Worm (Caenorhabditis elegans) whole organism, young adult: ENCODE measurements around the gene F10G7.10.

Experiments
- B0019.2 ChIP-seq: fragments of 200-800 bp; sonication (Bioruptor generic); conservative IDR thresholded peaks from 2 replicates; pipeline ENCODE4 v1.3.6; 2022; ENCODE audit warnings: missing genetic modification reagents, missing genetic modification characterization, missing compliant biosample characterization
- C17E4.6 ChIP-seq: fragments of 200-800 bp; sonication (Bioruptor generic); IDR thresholded peaks from 2 replicates; pipeline ENCODE4 v1.3.6; 2022; ENCODE audit warnings: missing genetic modification reagents, missing genetic modification characterization, missing compliant biosample characterization
- F23B12.7 ChIP-seq: sonication (generic microtip); optimal IDR thresholded peaks from 2 replicates; lab custom pipeline; 2017; ENCODE audit warnings: missing genetic modification characterization, mild to moderate bottlenecking, missing compliant biosample characterization, antibody characterized with exemption, moderate library complexity; ENCODE audit not compliant: insufficient read depth
- F33H1.4 ChIP-seq: fragments of 200-800 bp; sonication (Bioruptor generic); IDR thresholded peaks from 2 replicates; pipeline ENCODE4 v1.3.6; 2022; ENCODE audit warnings: missing genetic modification reagents, missing genetic modification characterization, missing compliant biosample characterization
- F55B11.4 ChIP-seq: sonication (generic microtip); optimal IDR thresholded peaks from 2 replicates; lab custom pipeline; 2016; ENCODE audit warnings: missing compliant biosample characterization, missing genetic modification characterization, borderline replicate concordance; ENCODE audit not compliant: insufficient read depth
- Y53F4B.3 ChIP-seq: fragments of 200-800 bp; sonication (Bioruptor generic); IDR thresholded peaks from 2 replicates; pipeline ENCODE4 v1.3.6; 2022; ENCODE audit warnings: missing genetic modification reagents, missing genetic modification characterization, missing compliant biosample characterization
- Y67H2A.10 ChIP-seq: fragments of 200-800 bp; sonication (Bioruptor generic); conservative IDR thresholded peaks from 2 replicates; pipeline ENCODE4 v1.3.6; 2022; ENCODE audit warnings: missing genetic modification reagents, missing genetic modification characterization, missing compliant biosample characterization
- akir-1 ChIP-seq: fragments of 200-800 bp; sonication (Bioruptor generic); optimal IDR thresholded peaks from 2 replicates; lab custom pipeline; 2018; ENCODE audit warnings: mild to moderate bottlenecking, missing genetic modification characterization, moderate library complexity, missing compliant biosample characterization
- ama-1 ChIP-seq, 3 experiments: fragments of 150-350 bp in 1 of 3; sonication (generic microtip) in 2 of 3; optimal IDR thresholded peaks; 2 replicates each; lab custom pipeline; 2014 to 2018; ENCODE audit warnings: missing biosample characterization in 2 of 3, missing genetic modification characterization in 2 of 3, missing genetic modification reagents in 2 of 3
- aptf-3 ChIP-seq: fragments of 200-800 bp; sonication (Bioruptor generic); IDR thresholded peaks from 2 replicates; pipeline ENCODE4 v1.3.6; 2022; ENCODE audit warnings: missing genetic modification characterization, missing compliant biosample characterization
- attf-5 ChIP-seq: fragments of 200-800 bp; sonication (Bioruptor generic); optimal IDR thresholded peaks from 2 replicates; lab custom pipeline; 2018; ENCODE audit warnings: mild to moderate bottlenecking, missing genetic modification characterization, missing compliant biosample characterization
- bed-2 ChIP-seq: fragments of 200-800 bp; sonication (Bioruptor generic); IDR thresholded peaks from 2 replicates; pipeline ENCODE4 v1.3.6; 2022; ENCODE audit warnings: missing genetic modification reagents, missing genetic modification characterization, missing compliant biosample characterization
- cebp-2 ChIP-seq: fragments of 200-800 bp; sonication (Bioruptor generic); IDR thresholded peaks from 2 replicates; pipeline ENCODE4 v1.3.6; 2022; ENCODE audit warnings: missing genetic modification characterization, missing compliant biosample characterization
- ceh-58 ChIP-seq: fragments of 200-800 bp; sonication (Bioruptor generic); IDR thresholded peaks from 2 replicates; pipeline ENCODE4 v1.3.6; 2022; ENCODE audit warnings: missing genetic modification characterization, missing compliant biosample characterization
- ceh-91 ChIP-seq: fragments of 200-800 bp; sonication (Bioruptor generic); IDR thresholded peaks from 2 replicates; pipeline ENCODE4 v1.3.6; 2022; ENCODE audit warnings: missing genetic modification reagents, missing genetic modification characterization, missing compliant biosample characterization
- chd-7 ChIP-seq: sonication (generic microtip); optimal IDR thresholded peaks from 2 replicates; lab custom pipeline; 2016; ENCODE audit warnings: mild to moderate bottlenecking, missing genetic modification characterization, moderate library complexity, missing compliant biosample characterization
- dpl-1 ChIP-seq: fragments of 150-350 bp; optimal IDR thresholded peaks from 2 replicates; lab custom pipeline; 2014; ENCODE audit warnings: missing biosample characterization, missing genetic modification reagents, missing genetic modification characterization
- efl-1 ChIP-seq: fragments of 150-350 bp; optimal IDR thresholded peaks from 2 replicates; lab custom pipeline; 2014; ENCODE audit warnings: missing biosample characterization, missing genetic modification reagents, missing genetic modification characterization
- egl-44 ChIP-seq: fragments of 200-800 bp; sonication (Bioruptor generic); IDR thresholded peaks from 2 replicates; pipeline ENCODE4 v1.3.6; 2022; ENCODE audit warnings: missing genetic modification reagents, missing genetic modification characterization, missing compliant biosample characterization
- ekl-4 ChIP-seq: fragments of 200-800 bp; sonication (Bioruptor generic); IDR thresholded peaks from 2 replicates; pipeline ENCODE4 v1.3.6; 2022; ENCODE audit warnings: missing genetic modification reagents, missing genetic modification characterization, missing compliant biosample characterization
- ets-4 ChIP-seq: fragments of 200-800 bp; sonication (Bioruptor generic); optimal IDR thresholded peaks from 2 replicates; lab custom pipeline; 2018; ENCODE audit warnings: mild to moderate bottlenecking, missing genetic modification characterization, missing compliant biosample characterization
- gei-17 ChIP-seq: fragments of 200-800 bp; sonication (Bioruptor generic); optimal IDR thresholded peaks from 2 replicates; lab custom pipeline; 2018; ENCODE audit warnings: mild to moderate bottlenecking, missing genetic modification characterization, missing compliant biosample characterization
- hlh-12 ChIP-seq: sonication (generic microtip); optimal IDR thresholded peaks from 2 replicates; lab custom pipeline; 2016; ENCODE audit warnings: missing genetic modification characterization, missing compliant biosample characterization
- hmg-1.2 ChIP-seq: fragments of 200-800 bp; sonication (Bioruptor generic); IDR thresholded peaks from 2 replicates; pipeline ENCODE4 v1.3.6; 2022; ENCODE audit warnings: missing genetic modification reagents, missing genetic modification characterization, missing compliant biosample characterization
- hrde-1 ChIP-seq: sonication (generic microtip); optimal IDR thresholded peaks from 2 replicates; lab custom pipeline; 2016; ENCODE audit warnings: missing genetic modification characterization, mild to moderate bottlenecking, missing compliant biosample characterization, moderate library complexity, missing genotype, missing genetic modification reagents, borderline replicate concordance
- let-607 ChIP-seq, 2 experiments: fragments of 200-800 bp in 1 of 2; sonication (Bioruptor generic) in 1 of 2; sonication (generic microtip) in 1 of 2; optimal IDR thresholded peaks; 2 replicates each; lab custom pipeline; 2016 to 2018; ENCODE audit warnings: mild to moderate bottlenecking in 2 of 2, missing compliant biosample characterization in 2 of 2, missing genetic modification characterization in 2 of 2, moderate library complexity in 2 of 2, missing genotype in 1 of 2
- lin-35 ChIP-seq, 3 experiments: fragments of 150-350 bp in 2 of 3; sonication (generic microtip) in 1 of 3; optimal IDR thresholded peaks; 2 replicates each; lab custom pipeline; 2014 to 2018; ENCODE audit warnings: missing biosample characterization in 3 of 3, missing genetic modification characterization in 3 of 3, missing genetic modification reagents in 3 of 3
- lin-40 ChIP-seq: sonication (generic microtip); optimal IDR thresholded peaks from 2 replicates; lab custom pipeline; 2016; ENCODE audit warnings: missing genetic modification characterization, mild to moderate bottlenecking, missing compliant biosample characterization, missing genotype, missing genetic modification reagents
- madf-6 ChIP-seq: fragments of 200-800 bp; sonication (Bioruptor generic); IDR thresholded peaks from 2 replicates; pipeline ENCODE4 v1.3.6; 2022; ENCODE audit warnings: missing genetic modification reagents, missing genetic modification characterization, missing compliant biosample characterization
- mel-28 ChIP-seq: sonication (generic microtip); optimal IDR thresholded peaks from 2 replicates; lab custom pipeline; 2016; ENCODE audit warnings: borderline replicate concordance, mild to moderate bottlenecking, missing genetic modification characterization, missing compliant biosample characterization
- nhr-80 ChIP-seq: sonication (generic microtip); optimal IDR thresholded peaks from 2 replicates; lab custom pipeline; 2016; ENCODE audit warnings: missing genetic modification characterization, missing compliant biosample characterization
- pha-4 ChIP-seq: fragments of 150-350 bp; sonication (generic microtip); optimal IDR thresholded peaks from 2 replicates; lab custom pipeline; 2014; ENCODE audit warnings: missing biosample characterization, missing genetic modification reagents, missing genetic modification characterization
- rec-8 ChIP-seq, 2 experiments: sonication (generic microtip); optimal IDR thresholded peaks; 2 replicates each; lab custom pipeline; 2016; ENCODE audit warnings: mild to moderate bottlenecking in 2 of 2, missing genetic modification characterization in 2 of 2, missing genetic modification reagents in 2 of 2, missing genotype in 2 of 2, missing biosample characterization in 1 of 2, missing compliant biosample characterization in 1 of 2, moderate library complexity in 1 of 2
- repo-1 ChIP-seq: sonication (generic microtip); optimal IDR thresholded peaks from 2 replicates; lab custom pipeline; 2017; ENCODE audit warnings: mild to moderate bottlenecking, missing genetic modification characterization, missing compliant biosample characterization
- sdz-38 ChIP-seq: sonication (generic microtip); optimal IDR thresholded peaks from 2 replicates; lab custom pipeline; 2016; ENCODE audit warnings: missing genotype, missing genetic modification characterization, missing compliant biosample characterization
- snpc-3.4 ChIP-seq: sonication (generic microtip); optimal IDR thresholded peaks from 2 replicates; lab custom pipeline; 2017; ENCODE audit warnings: missing genetic modification characterization, mild to moderate bottlenecking, missing compliant biosample characterization, antibody characterized with exemption, moderate library complexity, missing genotype, missing genetic modification reagents
- snpc-4 ChIP-seq, 5 experiments: fragments of 150-350 bp in 1 of 5; sonication (generic microtip) in 4 of 5; optimal IDR thresholded peaks; 2 replicates each; lab custom pipeline; 2014 to 2018; ENCODE audit warnings: missing genetic modification characterization in 5 of 5, missing biosample characterization in 3 of 5, antibody characterized with exemption in 2 of 5, mild to moderate bottlenecking in 2 of 5, missing compliant biosample characterization in 2 of 5, missing genotype in 2 of 5, moderate library complexity in 2 of 5, missing genetic modification reagents in 1 of 5
- somi-1 ChIP-seq: fragments of 200-800 bp; sonication (Bioruptor generic); optimal IDR thresholded peaks from 2 replicates; lab custom pipeline; 2018; ENCODE audit warnings: mild to moderate bottlenecking, missing genetic modification characterization, missing compliant biosample characterization
- tbp1 ChIP-seq: fragments of 200-800 bp; sonication (Bioruptor generic); optimal IDR thresholded peaks from 2 replicates; lab custom pipeline; 2018; ENCODE audit warnings: mild to moderate bottlenecking, missing genetic modification characterization, missing compliant biosample characterization
- tlf-1 ChIP-seq: fragments of 200-800 bp; sonication (Bioruptor generic); optimal IDR thresholded peaks from 2 replicates; lab custom pipeline; 2018; ENCODE audit warnings: mild to moderate bottlenecking, missing genetic modification characterization, missing compliant biosample characterization
- unc-130 ChIP-seq: sonication (generic microtip); optimal IDR thresholded peaks from 2 replicates; lab custom pipeline; 2016; ENCODE audit warnings: missing genetic modification reagents, missing genetic modification characterization, missing compliant biosample characterization
- ztf-22 ChIP-seq: fragments of 200-800 bp; sonication (Bioruptor generic); optimal IDR thresholded peaks from 2 replicates; lab custom pipeline; 2018; ENCODE audit warnings: mild to moderate bottlenecking, missing genetic modification characterization, moderate library complexity, missing compliant biosample characterization
- ztf-3 ChIP-seq: fragments of 200-800 bp; sonication (Bioruptor generic); optimal IDR thresholded peaks from 2 replicates; lab custom pipeline; 2018; ENCODE audit warnings: mild to moderate bottlenecking, missing genetic modification characterization, missing compliant biosample characterization

F10G7.10 gene

DNA sequence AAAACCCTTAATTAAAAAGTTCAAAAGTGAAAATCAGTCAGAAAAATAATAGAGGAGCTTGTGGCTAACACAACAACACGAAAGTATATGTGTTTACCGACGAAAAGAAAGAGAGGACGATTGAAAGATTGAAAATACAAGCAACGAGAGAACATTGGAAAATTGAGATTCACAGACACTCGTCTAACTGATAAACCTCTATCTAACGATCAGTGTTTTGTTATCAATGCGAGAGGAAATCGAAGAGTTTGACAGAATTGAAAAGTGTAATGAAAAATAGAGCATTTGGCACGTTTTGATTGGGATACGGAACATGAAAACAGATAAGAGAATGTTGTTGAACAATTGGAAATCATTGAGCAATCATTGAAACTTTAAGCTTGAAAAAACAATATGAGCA is 2.6 kb upstream of the F10G7.10 start:
- peak; percentile 94 for TF ChIP-seq nhr-80 (tag; lab: Kevin White, UChicago)
- peak; percentile 40 for TF ChIP-seq pha-4 (tag; lab: Kevin White, UChicago)
- no peak for TF ChIP-seq chd-7 (tag; lab: Kevin White, UChicago)
- no peak for TF ChIP-seq ceh-91 (GFP tag; lab: Robert Waterston, UW)
- TF ChIP-seq hmg-1.2 (GFP tag; lab: Robert Waterston, UW) = peak; percentile 53; the same call in 1 of the 2 replicates
- TF ChIP-seq somi-1 (GFP tag; lab: Kevin White, UChicago) = no peak
- no peak for TF ChIP-seq lin-35 (GFP tag; optimal IDR thresholded peaks at IDR 0.05; lab: Kevin White, UChicago)
- TF ChIP-seq tlf-1 (GFP tag; lab: Kevin White, UChicago) = peak; percentile 8
- TF ChIP-seq snpc-4 (GFP tag; optimal IDR thresholded peaks at IDR 0.05; lab: Kevin White, UChicago) = no peak
- TF ChIP-seq snpc-4 (tag; optimal IDR thresholded peaks at IDR 0.05; lab: Kevin White, UChicago) = no peak
- peak; percentile 50 for TF ChIP-seq ets-4 (GFP tag; lab: Kevin White, UChicago)
- TF ChIP-seq tbp1 (GFP tag; lab: Kevin White, UChicago) = peak; percentile 19
- TF ChIP-seq F33H1.4 = no peak
- peak; percentile 27 for TF ChIP-seq lin-40
- TF ChIP-seq attf-5 (GFP tag; lab: Kevin White, UChicago) = peak; percentile 17
- peak in 1 of 2 experiments; percentile 54 for TF ChIP-seq let-607 (tag; optimal IDR thresholded peaks at IDR 0.05; lab: Kevin White, UChicago)
- TF ChIP-seq, all 124 proteins: peak for 9

DNA sequence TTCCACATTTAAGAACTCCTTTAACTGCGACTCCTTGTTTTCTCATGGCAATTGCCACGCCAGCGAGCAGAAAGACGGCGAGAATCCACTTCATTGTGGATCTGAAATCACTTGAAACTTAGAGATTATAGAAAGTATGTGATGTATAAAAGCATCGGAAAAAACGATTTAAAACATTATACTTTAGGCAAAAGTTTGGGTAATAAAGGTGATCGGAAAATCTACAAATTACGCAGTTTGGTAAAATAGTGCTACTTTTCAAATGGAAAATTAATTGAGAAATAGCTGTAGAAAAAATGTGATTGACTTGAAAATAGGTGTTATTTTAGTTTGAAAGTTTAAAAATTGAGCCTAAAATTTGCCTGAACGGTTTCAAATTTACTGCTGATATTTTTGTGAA is 1.7 kb upstream of the F10G7.10 start, which contains the start of gene ttr-41:
TSS of gene ttr-41 (minus strand) at position 101 of the 400 bp plus-strand sequence.
- TF ChIP-seq B0019.2 (GFP tag; lab: Robert Waterston, UW) (no peak), ekl-4 (GFP tag; lab: Robert Waterston, UW) (no peak), snpc-3.4 (no peak), F23B12.7 (tag; lab: Kevin White, UChicago) (no peak), aptf-3 (GFP tag; lab: Robert Waterston, UW) (no peak), sdz-38 (no peak), bed-2 (GFP tag; lab: Robert Waterston, UW) (no peak), F55B11.4 (tag; lab: Kevin White, UChicago) (no peak), C17E4.6 (GFP tag; lab: Robert Waterston, UW) (no peak), ceh-58 (GFP tag; lab: Robert Waterston, UW) (no peak), cebp-2 (GFP tag; lab: Robert Waterston, UW) (no peak), ztf-3 (no peak), egl-44 (GFP tag; lab: Robert Waterston, UW) (no peak), Y53F4B.3 (GFP tag; lab: Robert Waterston, UW) (no peak), gei-17 (GFP tag; lab: Kevin White, UChicago) (no peak), repo-1 (tag; lab: Kevin White, UChicago) (no peak), F33H1.4 (no peak), hlh-12 (no peak), rec-8 (tag; optimal IDR thresholded peaks at IDR 0.05; lab: Kevin White, UChicago) (no peak), akir-1 (no peak)

DNA sequence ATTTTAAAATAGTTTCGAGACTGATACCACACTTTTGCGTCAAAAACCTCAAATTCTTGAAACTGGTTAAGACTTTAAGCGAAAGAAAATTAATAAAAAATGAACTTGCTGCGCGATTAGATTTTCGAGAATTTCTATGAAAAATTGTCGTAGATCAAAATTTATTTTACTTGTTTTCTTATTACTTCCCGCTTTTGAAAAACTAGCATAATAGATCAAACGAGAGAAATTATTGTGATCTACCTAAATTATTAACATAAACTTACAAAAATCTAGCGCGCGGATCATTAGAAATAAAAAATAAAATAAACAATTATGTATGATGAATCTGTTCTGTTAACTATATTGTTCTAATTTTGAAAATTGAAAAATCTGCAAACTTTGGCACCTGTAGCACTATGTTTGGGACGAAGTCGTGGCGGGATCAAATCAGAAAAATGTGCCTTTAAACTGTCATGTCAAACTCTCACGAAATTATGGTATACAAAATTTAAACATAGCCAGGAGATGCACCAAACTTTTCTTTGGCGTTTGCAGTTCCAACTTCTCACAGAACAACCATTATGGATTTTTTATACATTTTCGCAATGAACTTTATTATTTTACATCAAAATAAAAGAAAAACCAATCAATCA is 803 bp upstream of the F10G7.10 start:
- TF ChIP-seq ztf-22 (no peak), madf-6 (GFP tag; lab: Robert Waterston, UW) (peak; percentile 86; the same call in 1 of the 2 replicates), efl-1 (GFP tag; lab: Kevin White, UChicago) (peak; percentile 76), chd-7 (tag; lab: Kevin White, UChicago) (no peak), unc-130 (GFP tag; lab: Kevin White, UChicago) (peak; percentile 3), hrde-1 (tag; lab: Kevin White, UChicago) (no peak), dpl-1 (GFP tag; lab: Kevin White, UChicago) (peak; percentile 33), Y67H2A.10 (no peak), mel-28 (tag; lab: Kevin White, UChicago) (no peak), F55B11.4 (tag; lab: Kevin White, UChicago) (no peak), lin-35 (GFP tag; optimal IDR thresholded peaks at IDR 0.05; lab: Kevin White, UChicago) (peak in 1 of 3 experiments; percentile 12), ama-1 (optimal IDR thresholded peaks at IDR 0.05; lab: Kevin White, UChicago) (peak; percentile 18), ama-1 (GFP tag; optimal IDR thresholded peaks at IDR 0.05; lab: Kevin White, UChicago) (no peak), tlf-1 (GFP tag; lab: Kevin White, UChicago) (no peak)
